Comparison of ENCODE assay signal across 1 fruit fly cellular context in genomic region chrX:13624334-13625079, dm6.
TF ChIP-seq lines count a peak whose summit lies in the region.

Gene CG2691, minus strand, starts transcription at chrX:13624408.
Gene NFAT, plus strand, starts transcription at chrX:13624745.

TF ChIP-seq in whole organism, embryonic, 481 proteins besides CTCF, POLR2A, EP300 and RAD21 (continued from another document):
- TF ChIP-seq YL-1 (GFP tag; optimal IDR thresholded peaks at IDR 0.05; lab: Kevin White, UChicago) (peak; percentile 44), CG14710 (tag; optimal IDR thresholded peaks at IDR 0.05; lab: Kevin White, UChicago) (peak; percentile 62), Med (GFP tag; lab: Kevin White, UChicago) (peak; percentile 73), MBD-R2 (GFP tag; IDR thresholded peaks at IDR 0.05; lab: Robert Waterston, UW) (no peak; the same call in 1 of the 2 replicates), hkb (optimal IDR thresholded peaks at IDR 0.05; lab: Kevin White, UChicago) (no peak), hkb (GFP tag; IDR thresholded peaks at IDR 0.05; lab: Robert Waterston, UW) (no peak), HLH4C (GFP tag; IDR thresholded peaks at IDR 0.05; lab: Robert Waterston, UW; ENCODE audit: partially characterized antibody) (peak; percentile 85), Scr (GFP tag; IDR thresholded peaks at IDR 0.05; lab: Robert Waterston, UW; ENCODE audit: partially characterized antibody) (peak; percentile 65), pzg (GFP tag; optimal IDR thresholded peaks at IDR 0.05; lab: Kevin White, UChicago) (peak; percentile 87), kni (GFP tag; optimal IDR thresholded peaks at IDR 0.05; lab: Kevin White, UChicago) (no peak), CG6854 (GFP tag; optimal IDR thresholded peaks at IDR 0.05; lab: Kevin White, UChicago) (peak; percentile 40), CG7357 (GFP tag; IDR thresholded peaks at IDR 0.05; lab: Robert Waterston, UW) (no peak), Lhr (GFP tag; optimal IDR thresholded peaks at IDR 0.05; lab: Kevin White, UChicago) (peak; percentile 49), dpn (GFP tag; optimal IDR thresholded peaks at IDR 0.05; lab: Kevin White, UChicago) (no peak), CG33213 (GFP tag; optimal IDR thresholded peaks at IDR 0.05; lab: Kevin White, UChicago) (peak; percentile 8), CG12659 (GFP tag; optimal IDR thresholded peaks at IDR 0.05; lab: Kevin White, UChicago) (peak; percentile 55), vvl (GFP tag; IDR thresholded peaks at IDR 0.05; lab: Robert Waterston, UW) (no peak), CG11504 (tag; optimal IDR thresholded peaks at IDR 0.05; lab: Kevin White, UChicago) (peak; percentile 28), bbx (GFP tag; IDR thresholded peaks at IDR 0.05; lab: Robert Waterston, UW; ENCODE audit: partially characterized antibody) (peak; percentile 52; the same call in 1 of the 2 replicates), CoRest (tag; optimal IDR thresholded peaks at IDR 0.05; lab: Kevin White, UChicago) (peak; percentile 20), gfzf (GFP tag; optimal IDR thresholded peaks at IDR 0.05; lab: Kevin White, UChicago) (peak; percentile 51), MESR4 (GFP tag; optimal IDR thresholded peaks at IDR 0.05; lab: Kevin White, UChicago) (peak; percentile 78), sqz (GFP tag; optimal IDR thresholded peaks at IDR 0.05; lab: Kevin White, UChicago) (peak; percentile 80), CG14860 (GFP tag; IDR thresholded peaks at IDR 0.05; lab: Robert Waterston, UW; ENCODE audit: partially characterized antibody) (peak; percentile 61; the same call in 2 of the 3 replicates), CG4617 (GFP tag; optimal IDR thresholded peaks at IDR 0.05; lab: Kevin White, UChicago; ENCODE audit: borderline replicate concordance) (peak; percentile 94), ci (GFP tag; IDR thresholded peaks at IDR 0.05; lab: Robert Waterston, UW) (0 out of 3 replicates have a peak, but pooled peaks have one; percentile 11), Bgb (GFP tag; IDR thresholded peaks at IDR 0.05; lab: Robert Waterston, UW; ENCODE audit: partially characterized antibody) (peak; percentile 69), cwo (GFP tag; optimal IDR thresholded peaks at IDR 0.05; lab: Kevin White, UChicago) (peak; percentile 70), CG30431 (GFP tag; optimal IDR thresholded peaks at IDR 0.05; lab: Kevin White, UChicago) (no peak), Opbp (GFP tag; IDR thresholded peaks at IDR 0.05; lab: Robert Waterston, UW; ENCODE audit: partially characterized antibody) (0 out of 3 replicates have a peak, but pooled peaks have one; percentile 28), BEAF-32 (GFP tag; optimal IDR thresholded peaks at IDR 0.05; lab: Kevin White, UChicago) (peak; percentile 74), CG31388 (GFP tag; optimal IDR thresholded peaks at IDR 0.05; lab: Kevin White, UChicago) (no peak), CG10267 (tag; optimal IDR thresholded peaks at IDR 0.05; lab: Kevin White, UChicago) (peak; percentile 47), Deaf1 (tag; optimal IDR thresholded peaks at IDR 0.05; lab: Kevin White, UChicago) (peak; percentile 8), CG6791 (GFP tag; IDR thresholded peaks at IDR 0.05; lab: Robert Waterston, UW; ENCODE audit: partially characterized antibody) (peak; percentile 81), lilli (GFP tag; optimal IDR thresholded peaks at IDR 0.05; lab: Kevin White, UChicago) (peak; percentile 11), CG13894 (tag; optimal IDR thresholded peaks at IDR 0.05; lab: Kevin White, UChicago) (no peak), CG1832 (GFP tag; optimal IDR thresholded peaks at IDR 0.05; lab: Kevin White, UChicago) (peak; percentile 83), Pdp1 (GFP tag; optimal IDR thresholded peaks at IDR 0.05; lab: Kevin White, UChicago) (peak in 1 of 2 experiments; percentile 56), exex (tag; optimal IDR thresholded peaks at IDR 0.05; lab: Kevin White, UChicago) (peak; percentile 1), bsh (GFP tag; optimal IDR thresholded peaks at IDR 0.05; lab: Kevin White, UChicago) (peak in 1 of 2 experiments; percentile 40), jing (GFP tag; optimal IDR thresholded peaks at IDR 0.05; lab: Kevin White, UChicago) (no peak), ato (GFP tag; IDR thresholded peaks at IDR 0.05; lab: Robert Waterston, UW; ENCODE audit: partially characterized antibody) (peak; percentile 23; the same call in 1 of the 2 replicates), CG6813 (GFP tag; optimal IDR thresholded peaks at IDR 0.05; lab: Kevin White, UChicago) (no peak)
